Worm (Caenorhabditis elegans) whole organism, young adult: ENCODE results near the gene polk-1.

Source experiments
- B0261.1 ChIP-seq: sonication (generic microtip); optimal IDR thresholded peaks from 2 replicates; lab custom pipeline; 2016; ENCODE audit warnings: mild to moderate bottlenecking, missing genetic modification characterization, moderate library complexity, missing compliant biosample characterization
- F22D6.2 ChIP-seq: sonication (generic microtip); optimal IDR thresholded peaks from 2 replicates; lab custom pipeline; 2016; ENCODE audit warnings: mild to moderate bottlenecking, missing genetic modification characterization, missing compliant biosample characterization
- F33H1.4 ChIP-seq: fragments of 200-800 bp; sonication (Bioruptor generic); IDR thresholded peaks from 2 replicates; pipeline ENCODE4 v1.3.6; 2022; ENCODE audit warnings: missing genetic modification reagents, missing genetic modification characterization, missing compliant biosample characterization
- F52B5.7 ChIP-seq: sonication (generic microtip); optimal IDR thresholded peaks from 2 replicates; lab custom pipeline; 2016; ENCODE audit warnings: mild to moderate bottlenecking, missing genetic modification characterization, missing compliant biosample characterization
- K11D2.4 ChIP-seq: fragments of 200-800 bp; sonication (Bioruptor generic); IDR thresholded peaks from 2 replicates; pipeline ENCODE4 v1.3.6; 2022; ENCODE audit warnings: missing genetic modification reagents, missing genetic modification characterization, missing compliant biosample characterization
- K12H6.12 ChIP-seq: fragments of 200-800 bp; sonication (Bioruptor generic); optimal IDR thresholded peaks from 2 replicates; lab custom pipeline; 2018; ENCODE audit warnings: mild to moderate bottlenecking, missing genetic modification characterization, missing compliant biosample characterization
- T07F8.4 ChIP-seq: sonication (generic microtip); optimal IDR thresholded peaks from 2 replicates; lab custom pipeline; 2016; ENCODE audit warnings: mild to moderate bottlenecking, missing genetic modification characterization, moderate library complexity, missing compliant biosample characterization
- Y53G8AR.9 ChIP-seq: fragments of 200-800 bp; sonication (Bioruptor generic); conservative IDR thresholded peaks from 2 replicates; pipeline ENCODE4 v1.3.6; 2022; ENCODE audit warnings: missing genetic modification reagents, missing genetic modification characterization, missing compliant biosample characterization
- ZK185.1 ChIP-seq: sonication (generic microtip); optimal IDR thresholded peaks from 2 replicates; lab custom pipeline; 2016; ENCODE audit warnings: mild to moderate bottlenecking, missing genetic modification characterization, missing compliant biosample characterization; ENCODE audit not compliant: poor library complexity, severe bottlenecking
- ama-1 ChIP-seq, 3 experiments: fragments of 150-350 bp in 1 of 3; sonication (generic microtip) in 2 of 3; optimal IDR thresholded peaks; 2 replicates each; lab custom pipeline; 2014 to 2018; ENCODE audit warnings: missing biosample characterization in 2 of 3, missing genetic modification characterization in 2 of 3, missing genetic modification reagents in 2 of 3
- atf-7 ChIP-seq: sonication (generic microtip); optimal IDR thresholded peaks from 2 replicates; lab custom pipeline; 2017; ENCODE audit warnings: mild to moderate bottlenecking, missing genetic modification characterization, missing compliant biosample characterization
- cebp-2 ChIP-seq: fragments of 200-800 bp; sonication (Bioruptor generic); IDR thresholded peaks from 2 replicates; pipeline ENCODE4 v1.3.6; 2022; ENCODE audit warnings: missing genetic modification characterization, missing compliant biosample characterization
- ceh-100 ChIP-seq: fragments of 200-800 bp; sonication (Bioruptor generic); IDR thresholded peaks from 2 replicates; pipeline ENCODE4 v1.3.6; 2022; ENCODE audit warnings: missing genetic modification reagents, missing genetic modification characterization, missing compliant biosample characterization
- ceh-27 ChIP-seq: fragments of 200-800 bp; sonication (Bioruptor generic); optimal IDR thresholded peaks from 2 replicates; lab custom pipeline; 2018; ENCODE audit warnings: mild to moderate bottlenecking, missing genetic modification characterization, moderate library complexity, missing compliant biosample characterization
- ceh-58 ChIP-seq: fragments of 200-800 bp; sonication (Bioruptor generic); IDR thresholded peaks from 2 replicates; pipeline ENCODE4 v1.3.6; 2022; ENCODE audit warnings: missing genetic modification characterization, missing compliant biosample characterization
- ceh-91 ChIP-seq: fragments of 200-800 bp; sonication (Bioruptor generic); IDR thresholded peaks from 2 replicates; pipeline ENCODE4 v1.3.6; 2022; ENCODE audit warnings: missing genetic modification reagents, missing genetic modification characterization, missing compliant biosample characterization
- dpl-1 ChIP-seq: fragments of 150-350 bp; optimal IDR thresholded peaks from 2 replicates; lab custom pipeline; 2014; ENCODE audit warnings: missing biosample characterization, missing genetic modification reagents, missing genetic modification characterization
- egl-18 ChIP-seq: fragments of 200-800 bp; sonication (Bioruptor generic); IDR thresholded peaks from 2 replicates; pipeline ENCODE4 v1.3.6; 2022; ENCODE audit warnings: missing genetic modification reagents, missing genetic modification characterization, missing compliant biosample characterization
- ets-4 ChIP-seq: fragments of 200-800 bp; sonication (Bioruptor generic); optimal IDR thresholded peaks from 2 replicates; lab custom pipeline; 2018; ENCODE audit warnings: mild to moderate bottlenecking, missing genetic modification characterization, missing compliant biosample characterization
- gei-17 ChIP-seq: fragments of 200-800 bp; sonication (Bioruptor generic); optimal IDR thresholded peaks from 2 replicates; lab custom pipeline; 2018; ENCODE audit warnings: mild to moderate bottlenecking, missing genetic modification characterization, missing compliant biosample characterization
- hlh-26 ChIP-seq: fragments of 200-800 bp; sonication (Bioruptor generic); conservative IDR thresholded peaks from 2 replicates; pipeline ENCODE4 v1.3.6; 2022; ENCODE audit warnings: missing genetic modification reagents, missing genetic modification characterization, missing compliant biosample characterization
- hmg-1.2 ChIP-seq: fragments of 200-800 bp; sonication (Bioruptor generic); IDR thresholded peaks from 2 replicates; pipeline ENCODE4 v1.3.6; 2022; ENCODE audit warnings: missing genetic modification reagents, missing genetic modification characterization, missing compliant biosample characterization
- let-526 ChIP-seq: fragments of 200-800 bp; sonication (Bioruptor generic); IDR thresholded peaks from 2 replicates; pipeline ENCODE4 v1.3.6; 2022; ENCODE audit warnings: missing genetic modification reagents, missing genetic modification characterization, missing compliant biosample characterization
- let-607 ChIP-seq, 2 experiments: fragments of 200-800 bp in 1 of 2; sonication (Bioruptor generic) in 1 of 2; sonication (generic microtip) in 1 of 2; optimal IDR thresholded peaks; 2 replicates each; lab custom pipeline; 2016 to 2018; ENCODE audit warnings: mild to moderate bottlenecking in 2 of 2, missing compliant biosample characterization in 2 of 2, missing genetic modification characterization in 2 of 2, moderate library complexity in 2 of 2, missing genotype in 1 of 2
- lin-26 ChIP-seq: fragments of 200-800 bp; sonication (Bioruptor generic); IDR thresholded peaks from 2 replicates; pipeline ENCODE4 v1.3.6; 2022; ENCODE audit warnings: missing genetic modification reagents, missing genetic modification characterization, missing compliant biosample characterization
- lin-35 ChIP-seq, 3 experiments: fragments of 150-350 bp in 2 of 3; sonication (generic microtip) in 1 of 3; optimal IDR thresholded peaks; 2 replicates each; lab custom pipeline; 2014 to 2018; ENCODE audit warnings: missing biosample characterization in 3 of 3, missing genetic modification characterization in 3 of 3, missing genetic modification reagents in 3 of 3
- lir-1 ChIP-seq: fragments of 200-800 bp; sonication (Bioruptor generic); conservative IDR thresholded peaks from 2 replicates; pipeline ENCODE4 v1.3.6; 2022; ENCODE audit warnings: missing genetic modification reagents, missing genetic modification characterization, missing compliant biosample characterization
- lsy-27 ChIP-seq: sonication (generic microtip); optimal IDR thresholded peaks from 2 replicates; lab custom pipeline; 2017; ENCODE audit warnings: missing genetic modification characterization, mild to moderate bottlenecking, missing compliant biosample characterization, antibody characterized with exemption, missing genotype, borderline replicate concordance; ENCODE audit not compliant: insufficient read depth
- madf-6 ChIP-seq: fragments of 200-800 bp; sonication (Bioruptor generic); IDR thresholded peaks from 2 replicates; pipeline ENCODE4 v1.3.6; 2022; ENCODE audit warnings: missing genetic modification reagents, missing genetic modification characterization, missing compliant biosample characterization
- mel-28 ChIP-seq: sonication (generic microtip); optimal IDR thresholded peaks from 2 replicates; lab custom pipeline; 2016; ENCODE audit warnings: borderline replicate concordance, mild to moderate bottlenecking, missing genetic modification characterization, missing compliant biosample characterization
- mxl-1 ChIP-seq: sonication (generic microtip); optimal IDR thresholded peaks from 2 replicates; lab custom pipeline; 2016; ENCODE audit warnings: missing genetic modification characterization, missing compliant biosample characterization
- nfya-1 ChIP-seq: sonication (generic microtip); optimal IDR thresholded peaks from 2 replicates; lab custom pipeline; 2017; ENCODE audit warnings: antibody characterized with exemption, missing compliant biosample characterization, missing genetic modification characterization, borderline replicate concordance; ENCODE audit not compliant: insufficient read depth
- nfyb-1 ChIP-seq: fragments of 200-800 bp; sonication (Bioruptor generic); IDR thresholded peaks from 2 replicates; pipeline ENCODE4 v1.3.6; 2022; ENCODE audit warnings: missing genetic modification reagents, missing genetic modification characterization, missing compliant biosample characterization
- nhr-120 ChIP-seq: fragments of 200-800 bp; sonication (Bioruptor generic); IDR thresholded peaks from 2 replicates; pipeline ENCODE4 v1.3.6; 2022; ENCODE audit warnings: missing genetic modification characterization, missing compliant biosample characterization
- nhr-90 ChIP-seq: sonication (generic microtip); optimal IDR thresholded peaks from 2 replicates; lab custom pipeline; 2016; ENCODE audit warnings: missing genotype, mild to moderate bottlenecking, missing genetic modification characterization, missing compliant biosample characterization
- rcor-1 ChIP-seq: fragments of 200-800 bp; sonication (Bioruptor generic); IDR thresholded peaks from 2 replicates; pipeline ENCODE4 v1.3.6; 2022; ENCODE audit warnings: missing genetic modification reagents, missing genetic modification characterization, missing compliant biosample characterization
- repo-1 ChIP-seq: sonication (generic microtip); optimal IDR thresholded peaks from 2 replicates; lab custom pipeline; 2017; ENCODE audit warnings: mild to moderate bottlenecking, missing genetic modification characterization, missing compliant biosample characterization
- rpc-1 ChIP-seq, 2 experiments: fragments of 150-350 bp in 1 of 2; sonication (generic microtip) in 1 of 2; optimal IDR thresholded peaks; 2 replicates each; lab custom pipeline; 2014 to 2018; ENCODE audit warnings: missing biosample characterization in 1 of 2, missing genetic modification characterization in 1 of 2, missing genetic modification reagents in 1 of 2, missing genotype in 1 of 2
- sdz-38 ChIP-seq: sonication (generic microtip); optimal IDR thresholded peaks from 2 replicates; lab custom pipeline; 2016; ENCODE audit warnings: missing genotype, missing genetic modification characterization, missing compliant biosample characterization
- sea-2 ChIP-seq: fragments of 200-800 bp; sonication (Bioruptor generic); IDR thresholded peaks from 2 replicates; pipeline ENCODE4 v1.3.6; 2022; ENCODE audit warnings: missing genetic modification characterization, missing compliant biosample characterization
- snpc-1.1 ChIP-seq: sonication (generic microtip); optimal IDR thresholded peaks from 2 replicates; lab custom pipeline; 2017; ENCODE audit warnings: missing genetic modification characterization, mild to moderate bottlenecking, missing compliant biosample characterization, antibody characterized with exemption, moderate library complexity, missing genotype, missing genetic modification reagents; ENCODE audit not compliant: insufficient read depth
- sptf-2 ChIP-seq: fragments of 200-800 bp; sonication (Bioruptor generic); optimal IDR thresholded peaks from 2 replicates; lab custom pipeline; 2018; ENCODE audit warnings: mild to moderate bottlenecking, missing genetic modification characterization, missing compliant biosample characterization
- tbp1 ChIP-seq: fragments of 200-800 bp; sonication (Bioruptor generic); optimal IDR thresholded peaks from 2 replicates; lab custom pipeline; 2018; ENCODE audit warnings: mild to moderate bottlenecking, missing genetic modification characterization, missing compliant biosample characterization
- tbx-9 ChIP-seq: sonication (generic microtip); optimal IDR thresholded peaks from 2 replicates; lab custom pipeline; 2016; ENCODE audit warnings: borderline replicate concordance, missing genetic modification characterization, inconsistent platforms, missing compliant biosample characterization
- unc-62 ChIP-seq: fragments of 150-350 bp; optimal IDR thresholded peaks from 2 replicates; lab custom pipeline; 2014; ENCODE audit warnings: missing biosample characterization, missing genetic modification reagents, missing genetic modification characterization
- ztf-18 ChIP-seq: sonication (generic microtip); optimal IDR thresholded peaks from 2 replicates; lab custom pipeline; 2016; ENCODE audit warnings: missing genotype, mild to moderate bottlenecking, missing genetic modification characterization, missing compliant biosample characterization
- ztf-3 ChIP-seq: fragments of 200-800 bp; sonication (Bioruptor generic); optimal IDR thresholded peaks from 2 replicates; lab custom pipeline; 2018; ENCODE audit warnings: mild to moderate bottlenecking, missing genetic modification characterization, missing compliant biosample characterization

polk-1 gene

ce11 chrIII:8652922-8653321 is 24.5 kb upstream of the polk-1 start (continued):
- peak in 1 of 2 experiments; percentile 18 for TF ChIP-seq let-607 (tag; optimal IDR thresholded peaks at IDR 0.05; lab: Kevin White, UChicago)
- no peak for TF ChIP-seq T07F8.4 (tag; lab: Kevin White, UChicago)
- TF ChIP-seq ceh-58 (GFP tag; lab: Robert Waterston, UW): no peak
- TF ChIP-seq unc-62 (GFP tag; lab: Kevin White, UChicago): no peak
- TF ChIP-seq F52B5.7: peak; percentile 39
- TF ChIP-seq dpl-1 (GFP tag; lab: Kevin White, UChicago): no peak
- TF ChIP-seq F33H1.4 (GFP tag; lab: Robert Waterston, UW): no peak
- peak; percentile 14 for TF ChIP-seq snpc-1.1
- no peak for TF ChIP-seq ceh-100
- TF ChIP-seq atf-7 (tag; lab: Kevin White, UChicago): no peak
- no peak for TF ChIP-seq ceh-91 (GFP tag; lab: Robert Waterston, UW)
- peak; percentile 75 for TF ChIP-seq lin-26 (GFP tag; lab: Robert Waterston, UW)
- TF ChIP-seq K12H6.12 (tag; lab: Kevin White, UChicago): no peak
- peak; percentile 69 for TF ChIP-seq rpc-1 (optimal IDR thresholded peaks at IDR 0.05; lab: Kevin White, UChicago)
- peak; percentile 75 for TF ChIP-seq rpc-1 (tag; optimal IDR thresholded peaks at IDR 0.05; lab: Kevin White, UChicago)
- TF ChIP-seq sptf-2 (GFP tag; lab: Kevin White, UChicago): no peak
- TF ChIP-seq mel-28 (tag; lab: Kevin White, UChicago): peak; percentile 13
- TF ChIP-seq Y53G8AR.9 (GFP tag; lab: Robert Waterston, UW): 0 out of 2 replicates have a peak, but pooled peaks have one; percentile 20
- TF ChIP-seq ztf-18 (tag; lab: Kevin White, UChicago): peak; percentile 20
- TF ChIP-seq tbx-9 (tag; lab: Kevin White, UChicago): no peak
- TF ChIP-seq nfya-1 (tag; lab: Kevin White, UChicago): no peak
- TF ChIP-seq lsy-27 (tag; lab: Kevin White, UChicago): no peak
- TF ChIP-seq ZK185.1 (tag; lab: Kevin White, UChicago): peak; percentile 4
- no peak for TF ChIP-seq sea-2 (GFP tag; lab: Robert Waterston, UW)
- no peak for TF ChIP-seq ets-4 (GFP tag; lab: Kevin White, UChicago)
- TF ChIP-seq ama-1 (optimal IDR thresholded peaks at IDR 0.05; lab: Kevin White, UChicago): peak; percentile 19
- no peak for TF ChIP-seq ama-1 (GFP tag; optimal IDR thresholded peaks at IDR 0.05; lab: Kevin White, UChicago)
- TF ChIP-seq sdz-38 (tag; lab: Kevin White, UChicago): no peak
- TF ChIP-seq ztf-3 (GFP tag; lab: Kevin White, UChicago): no peak
- 0 out of 2 replicates have a peak, but pooled peaks have one; percentile 45 for TF ChIP-seq let-526 (GFP tag; lab: Robert Waterston, UW)
- peak; percentile 48; the same call in 1 of the 2 replicates for TF ChIP-seq nfyb-1 (GFP tag; lab: Robert Waterston, UW)
- no peak for TF ChIP-seq egl-18
- TF ChIP-seq madf-6 (GFP tag; lab: Robert Waterston, UW): peak; percentile 40; the same call in 1 of the 2 replicates
- peak; percentile 64 for TF ChIP-seq hmg-1.2 (GFP tag; lab: Robert Waterston, UW)
- TF ChIP-seq gei-17 (GFP tag; lab: Kevin White, UChicago): no peak
- peak; percentile 89 for TF ChIP-seq tbp1 (GFP tag; lab: Kevin White, UChicago)
- peak; percentile 22 for TF ChIP-seq repo-1 (tag; lab: Kevin White, UChicago)
- no peak for TF ChIP-seq hlh-26
- TF ChIP-seq ceh-27 (GFP tag; lab: Kevin White, UChicago): peak; percentile 42
- no peak for TF ChIP-seq cebp-2 (GFP tag; lab: Robert Waterston, UW)
- peak; percentile 25 for TF ChIP-seq F22D6.2
- TF ChIP-seq B0261.1: peak; percentile 75
- TF ChIP-seq nhr-120 (GFP tag; lab: Robert Waterston, UW): 0 out of 2 replicates have a peak, but pooled peaks have one; percentile 52
- TF ChIP-seq lir-1 (GFP tag; lab: Robert Waterston, UW): no peak
- peak; percentile 43 for TF ChIP-seq nhr-90 (tag; lab: Kevin White, UChicago)
- TF ChIP-seq mxl-1 (tag; lab: Kevin White, UChicago): no peak
- TF ChIP-seq K11D2.4 (GFP tag; lab: Robert Waterston, UW): peak; percentile 52; the same call in 1 of the 2 replicates
- TF ChIP-seq rcor-1 (GFP tag; lab: Robert Waterston, UW): 0 out of 2 replicates have a peak, but pooled peaks have one; percentile 29
- peak in 1 of 3 experiments; percentile 60 for TF ChIP-seq lin-35 (GFP tag; optimal IDR thresholded peaks at IDR 0.05; lab: Kevin White, UChicago)
